Worm (Caenorhabditis elegans): ENCODE measurements around the gene C32B5.13.
A peak's percentile ranks its signal among the peaks of the same experiment; 100 is the strongest.
"Not testable (repeated sequence)": the region's sequence is repeated elsewhere in the genome, so short reads cannot be mapped to it uniquely, and the experiment has no call there.

C32B5.13 gene

ce11 chrII:988437-988836, 26.6 kb upstream of the C32B5.13 start, which contains the start of gene fbxc-39:
Gene fbxc-39, plus strand, starts transcription at chrII:988737.
- TF ChIP-seq hlh-1 (tag; optimal IDR thresholded peaks at IDR 0.05) (peak; percentile 22), sem-2 (GFP tag; optimal IDR thresholded peaks at IDR 0.05) (no peak)

- TF ChIP-seq nhr-237 (tag; optimal IDR thresholded peaks at IDR 0.05); unc-120 (tag; optimal IDR thresholded peaks at IDR 0.05; ENCODE audit: poor library complexity, severe bottlenecking); ceh-39 (tag; optimal IDR thresholded peaks at IDR 0.05): not testable (repeated sequence)
Observed at ce11 chrII:985703-986102, 23.8 kb upstream of the C32B5.13 start, which contains the start of gene fbxc-40. Gene fbxc-40, plus strand, starts transcription at chrII:986003.

ce11 chrII:982842-983241, 21.0 kb upstream of the C32B5.13 start, which contains the start of gene srh-274:
Gene srh-274, plus strand, starts transcription at chrII:983142.
- TF ChIP-seq unc-39 (tag; optimal IDR thresholded peaks at IDR 0.05), result no peak
- no peak for TF ChIP-seq unc-120 (tag; optimal IDR thresholded peaks at IDR 0.05; ENCODE audit: poor library complexity, severe bottlenecking)
- no peak for TF ChIP-seq mab-5 (tag; optimal IDR thresholded peaks at IDR 0.05)
- TF ChIP-seq elt-1 (tag; optimal IDR thresholded peaks at IDR 0.05; ENCODE audit: borderline replicate concordance, insufficient read depth), result no peak
- TF ChIP-seq tbx-8 (GFP tag; optimal IDR thresholded peaks at IDR 0.05), result no peak
- no peak for TF ChIP-seq nhr-12 (tag; optimal IDR thresholded peaks at IDR 0.05)
- no peak for TF ChIP-seq drap-1 (GFP tag; optimal IDR thresholded peaks at IDR 0.05)

ce11 chrII:979135-979534, 17.3 kb upstream of the C32B5.13 start, which contains the start of the genes fbxc-17 and fbxc-15:
Gene fbxc-17, minus strand, starts transcription at chrII:979235.
Gene fbxc-15, plus strand, starts transcription at chrII:979423.
- TF ChIP-seq flh-1 (GFP tag; optimal IDR thresholded peaks at IDR 0.05) (no peak), ces-1 (GFP tag; optimal IDR thresholded peaks at IDR 0.05) (no peak), pha-4 (tag; optimal IDR thresholded peaks at IDR 0.05) (no peak), unc-39 (tag; optimal IDR thresholded peaks at IDR 0.05) (no peak), bed-3 (GFP tag; optimal IDR thresholded peaks at IDR 0.05) (no peak)

ce11 chrII:973999-974398, 12.1 kb upstream of the C32B5.13 start, which contains the start of gene fbxc-14:
Gene fbxc-14, plus strand, starts transcription at chrII:974299.
- TF ChIP-seq hlh-1 (tag; optimal IDR thresholded peaks at IDR 0.05), result no peak
- TF ChIP-seq flh-1 (GFP tag; optimal IDR thresholded peaks at IDR 0.05), result no peak
- TF ChIP-seq drap-1 (GFP tag; optimal IDR thresholded peaks at IDR 0.05), result no peak
- TF ChIP-seq elt-3 (tag; optimal IDR thresholded peaks at IDR 0.05), result no peak
- TF ChIP-seq ceh-83 (GFP tag; optimal IDR thresholded peaks at IDR 0.05), result no peak
- TF ChIP-seq nhr-28 (tag; optimal IDR thresholded peaks at IDR 0.05), result no peak
- no peak for TF ChIP-seq sptf-1 (tag; optimal IDR thresholded peaks at IDR 0.05)
- TF ChIP-seq ceh-39 (tag; optimal IDR thresholded peaks at IDR 0.05), result no peak
- TF ChIP-seq lin-13 (tag; optimal IDR thresholded peaks at IDR 0.05), result no peak
- no peak for TF ChIP-seq mab-5 (tag; optimal IDR thresholded peaks at IDR 0.05)
- no peak for TF ChIP-seq nhr-237 (tag; optimal IDR thresholded peaks at IDR 0.05)
- TF ChIP-seq tbx-8 (GFP tag; optimal IDR thresholded peaks at IDR 0.05), result no peak
- no peak for TF ChIP-seq sem-2 (GFP tag; optimal IDR thresholded peaks at IDR 0.05)

ce11 chrII:972850-973249, 11.0 kb upstream of the C32B5.13 start, which contains the start of gene C32B5.15:
Gene C32B5.15, minus strand, starts transcription at chrII:972950.
- TF ChIP-seq nhr-76 (tag; optimal IDR thresholded peaks at IDR 0.05) (no peak), lsy-2 (tag; optimal IDR thresholded peaks at IDR 0.05) (no peak), blmp-1 (tag; optimal IDR thresholded peaks at IDR 0.05) (no peak), mep-1 (tag; optimal IDR thresholded peaks at IDR 0.05) (no peak), lin-13 (tag; optimal IDR thresholded peaks at IDR 0.05) (no peak), nhr-28 (tag; optimal IDR thresholded peaks at IDR 0.05) (no peak), tbx-8 (GFP tag; optimal IDR thresholded peaks at IDR 0.05) (no peak), ham-2 (GFP tag; optimal IDR thresholded peaks at IDR 0.05) (no peak), cnd-1 (tag; optimal IDR thresholded peaks at IDR 0.05) (no peak), M03D4.4 (tag; optimal IDR thresholded peaks at IDR 0.05) (no peak), unc-39 (tag; optimal IDR thresholded peaks at IDR 0.05) (no peak), elt-1 (tag; optimal IDR thresholded peaks at IDR 0.05; ENCODE audit: borderline replicate concordance, insufficient read depth) (no peak), snpc-4 (tag; optimal IDR thresholded peaks at IDR 0.05) (no peak), ces-1 (GFP tag; optimal IDR thresholded peaks at IDR 0.05) (no peak), ceh-83 (GFP tag; optimal IDR thresholded peaks at IDR 0.05) (no peak), unc-62 (GFP tag; optimal IDR thresholded peaks at IDR 0.05) (no peak), mls-2 (tag; optimal IDR thresholded peaks at IDR 0.05) (no peak), ztf-11 (tag; optimal IDR thresholded peaks at IDR 0.05) (no peak)
